Worm (Caenorhabditis elegans) whole organism, L1 larva: ENCODE measurements around the gene F26F12.8.

Experiments used
- blmp-1 ChIP-seq: fragments of 150-350 bp; optimal IDR thresholded peaks from 2 replicates; lab custom pipeline; 2014; ENCODE audit warnings: missing biosample characterization, missing genetic modification characterization
- ceh-82 ChIP-seq, 3 experiments: fragments of 150-350 bp in 1 of 3; sonication (generic microtip) in 2 of 3; optimal IDR thresholded peaks; 2 replicates each; lab custom pipeline; 2014 to 2017; ENCODE audit warnings: missing biosample characterization in 3 of 3, missing genetic modification characterization in 3 of 3
- egl-27 ChIP-seq, 2 experiments: fragments of 150-350 bp in 1 of 2; sonication (generic microtip); optimal IDR thresholded peaks; 3 replicates each; lab custom pipeline; 2017 to 2018; ENCODE audit warnings: missing biosample characterization in 2 of 2, missing genetic modification characterization in 2 of 2, missing genetic modification reagents in 2 of 2
- fkh-10 ChIP-seq: sonication (generic microtip); optimal IDR thresholded peaks from 2 replicates; lab custom pipeline; 2017; ENCODE audit warnings: missing biosample characterization, missing genetic modification reagents, missing genetic modification characterization
- jun-1 ChIP-seq: fragments of 150-350 bp; optimal IDR thresholded peaks from 2 replicates; lab custom pipeline; 2014; ENCODE audit warnings: missing biosample characterization, missing genetic modification reagents, missing genetic modification characterization
- lin-35 ChIP-seq, 2 experiments: fragments of 150-350 bp; optimal IDR thresholded peaks; 2 replicates each; lab custom pipeline; 2014; ENCODE audit warnings: missing biosample characterization in 2 of 2, missing genetic modification characterization in 2 of 2, missing genetic modification reagents in 2 of 2
- lsy-2 ChIP-seq, 2 experiments: fragments of 150-350 bp; optimal IDR thresholded peaks; 2 replicates each; lab custom pipeline; 2014; ENCODE audit warnings: missing biosample characterization in 2 of 2, missing genetic modification characterization in 2 of 2
- mdl-1 ChIP-seq, 2 experiments: fragments of 150-350 bp; optimal IDR thresholded peaks; 2 replicates each; lab custom pipeline; 2014 to 2017; ENCODE audit warnings: missing biosample characterization in 2 of 2, missing genetic modification characterization in 2 of 2, inconsistent platforms in 1 of 2
- nhr-237 ChIP-seq: fragments of 150-350 bp; optimal IDR thresholded peaks from 2 replicates; lab custom pipeline; 2014; ENCODE audit warnings: missing biosample characterization, missing genetic modification characterization
- nhr-76 ChIP-seq: sonication (generic microtip); optimal IDR thresholded peaks from 2 replicates; lab custom pipeline; 2017; ENCODE audit warnings: missing biosample characterization, missing genetic modification characterization
- nhr-77 ChIP-seq: fragments of 150-350 bp; optimal IDR thresholded peaks from 2 replicates; lab custom pipeline; 2014; ENCODE audit warnings: missing biosample characterization, missing genetic modification characterization
- swsn-7 ChIP-seq: sonication (generic microtip); optimal IDR thresholded peaks from 2 replicates; lab custom pipeline; 2016; ENCODE audit warnings: missing genetic modification characterization, missing compliant biosample characterization
- unc-30 ChIP-seq: sonication (generic microtip); optimal IDR thresholded peaks from 2 replicates; lab custom pipeline; 2017; ENCODE audit warnings: missing biosample characterization, missing genetic modification characterization
- unc-98 ChIP-seq: fragments of 200-800 bp; sonication (Bioruptor generic); IDR thresholded peaks from 2 replicates; pipeline ENCODE4 v1.3.6; 2022; ENCODE audit warnings: missing genetic modification characterization, missing compliant biosample characterization

DNA sequence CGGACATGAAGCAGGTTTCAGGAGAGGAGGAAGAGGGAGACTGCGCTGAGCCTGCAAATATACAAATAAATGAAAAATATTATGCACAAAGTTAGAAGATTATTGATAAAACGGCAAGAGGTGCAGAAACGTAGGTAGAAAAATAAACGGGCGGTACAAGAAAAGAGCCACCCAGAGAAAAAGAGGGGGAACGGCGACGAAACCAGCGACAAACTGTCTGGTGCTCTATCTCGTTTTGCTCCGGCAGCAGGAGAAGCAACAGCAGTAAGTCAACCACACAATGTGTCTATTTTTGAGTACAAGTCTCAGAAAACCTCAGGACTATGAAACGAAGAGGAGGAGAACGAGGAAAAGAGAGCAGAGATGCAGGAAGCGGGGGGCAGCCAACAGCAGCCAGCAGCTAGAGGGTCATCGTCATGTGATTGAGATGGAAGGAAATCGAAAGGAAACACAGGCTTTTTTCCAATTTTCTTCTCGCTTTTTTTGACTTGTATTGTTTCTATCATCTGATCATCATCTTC, 16.6 kb downstream of the F26F12.8 start, which contains the start of gene F26F12.3:
- TF ChIP-seq nhr-76 (no peak), blmp-1 (peak; percentile 66), lsy-2 (tag; optimal IDR thresholded peaks at IDR 0.05; lab: Kevin White, UChicago) (peak; percentile 58 to 71), nhr-77 (tag; lab: Kevin White, UChicago) (peak; percentile 67), swsn-7 (peak; percentile 71), ceh-82 (tag; optimal IDR thresholded peaks at IDR 0.05; lab: Kevin White, UChicago) (peak; percentile 0 to 30 (median 27)), jun-1 (tag; lab: Kevin White, UChicago) (peak; percentile 59), nhr-237 (tag; lab: Kevin White, UChicago) (peak; percentile 6), lin-35 (GFP tag; optimal IDR thresholded peaks at IDR 0.05; lab: Kevin White, UChicago) (peak; percentile 53 to 59), unc-98 (GFP tag; lab: Robert Waterston, UW) (no peak), egl-27 (tag; optimal IDR thresholded peaks at IDR 0.05; lab: Kevin White, UChicago) (no peak), mdl-1 (tag; optimal IDR thresholded peaks at IDR 0.05; lab: Kevin White, UChicago) (peak in 1 of 2 experiments; percentile 85), fkh-10 (GFP tag; lab: Kevin White, UChicago) (peak; percentile 76), unc-30 (no peak)
